Fruit fly (Drosophila melanogaster) whole organism, embryonic: Measurements from ENCODE around the gene CG11634.

Experiments used
- Abd-B ChIP-seq: fragments of 200-800 bp; sonication (Bioruptor generic); optimal IDR thresholded peaks from 2 replicates; lab custom pipeline; 2018; ENCODE audit warnings: missing biosample characterization, mild to moderate bottlenecking, missing genetic modification characterization, moderate library complexity
- Aef1 ChIP-seq: fragments of 200-800 bp; sonication (Bioruptor generic); IDR thresholded peaks from 3 replicates; pipeline ENCODE4 v1.3.6; 2022; ENCODE audit warnings: missing biosample characterization, missing genetic modification characterization
- B-H1 ChIP-seq: fragments of 200-800 bp; sonication (Bioruptor generic); IDR thresholded peaks from 3 replicates; pipeline ENCODE4 v1.3.6; 2022; ENCODE audit warnings: missing biosample characterization, missing genetic modification characterization
- CG12236 ChIP-seq: fragments of 200-800 bp; sonication (Bioruptor generic); optimal IDR thresholded peaks from 2 replicates; lab custom pipeline; 2016; ENCODE audit warnings: missing biosample characterization, missing genetic modification characterization
- CG12769 ChIP-seq: fragments of 200-800 bp; sonication (Bioruptor generic); optimal IDR thresholded peaks from 2 replicates; lab custom pipeline; 2019; ENCODE audit warnings: missing biosample characterization, mild to moderate bottlenecking, missing genetic modification characterization, moderate library complexity
- CG14710 ChIP-seq: fragments of 200-800 bp; sonication (Bioruptor generic); optimal IDR thresholded peaks from 3 replicates; lab custom pipeline; 2019; ENCODE audit warnings: missing biosample characterization, mild to moderate bottlenecking, missing genetic modification characterization, moderate library complexity
- CG14965 ChIP-seq: fragments of 200-800 bp; sonication (Bioruptor generic); optimal IDR thresholded peaks from 2 replicates; lab custom pipeline; 2016; ENCODE audit warnings: missing biosample characterization, missing genetic modification characterization, borderline replicate concordance
- CG15514 ChIP-seq: fragments of 200-800 bp; sonication (Bioruptor generic); optimal IDR thresholded peaks from 3 replicates; lab custom pipeline; 2017; ENCODE audit warnings: missing biosample characterization, missing genetic modification characterization, mild to moderate bottlenecking, moderate library complexity, missing genetic modification reagents
- CG1603 ChIP-seq: fragments of 200-800 bp; sonication (Bioruptor generic); optimal IDR thresholded peaks from 2 replicates; lab custom pipeline; 2019; ENCODE audit warnings: missing biosample characterization, mild to moderate bottlenecking, missing genetic modification characterization, moderate library complexity
- CG16813 ChIP-seq: fragments of 200-800 bp; sonication (Bioruptor generic); IDR thresholded peaks from 3 replicates; pipeline ENCODE4 v1.3.6; 2022; ENCODE audit warnings: missing biosample characterization, missing genetic modification characterization; ENCODE audit not compliant: partially characterized antibody
- CG17328 ChIP-seq: fragments of 200-800 bp; sonication (Bioruptor generic); IDR thresholded peaks from 2 replicates; pipeline ENCODE4 v1.3.6; 2022; ENCODE audit warnings: missing biosample characterization, missing genetic modification characterization
- CG18476 ChIP-seq: fragments of 200-800 bp; sonication (Bioruptor generic); optimal IDR thresholded peaks from 2 replicates; lab custom pipeline; 2016; ENCODE audit warnings: missing biosample characterization, mild to moderate bottlenecking, missing genetic modification characterization
- CG2116 ChIP-seq: fragments of 200-800 bp; sonication (Bioruptor generic); optimal IDR thresholded peaks from 3 replicates; lab custom pipeline; 2018; ENCODE audit warnings: missing biosample characterization, mild to moderate bottlenecking, missing genetic modification characterization
- CG2199 ChIP-seq: fragments of 200-800 bp; sonication (Bioruptor generic); IDR thresholded peaks from 3 replicates; pipeline ENCODE4 v1.3.6; 2022; ENCODE audit warnings: missing biosample characterization, missing genetic modification characterization
- CG2678 ChIP-seq: fragments of 200-800 bp; sonication (Bioruptor generic); optimal IDR thresholded peaks from 3 replicates; lab custom pipeline; 2019; ENCODE audit warnings: missing biosample characterization, mild to moderate bottlenecking, missing genetic modification characterization, moderate library complexity
- CG34224 ChIP-seq: fragments of 200-800 bp; sonication (Bioruptor generic); IDR thresholded peaks from 3 replicates; pipeline ENCODE4 v1.3.6; 2022; ENCODE audit warnings: missing biosample characterization, missing genetic modification characterization; ENCODE audit not compliant: partially characterized antibody
- CG3995 ChIP-seq: fragments of 200-800 bp; sonication (Bioruptor generic); optimal IDR thresholded peaks from 3 replicates; lab custom pipeline; 2016; ENCODE audit warnings: missing biosample characterization, missing genetic modification characterization
- CG4360 ChIP-seq: fragments of 200-800 bp; sonication (Bioruptor generic); IDR thresholded peaks from 2 replicates; pipeline ENCODE4 v1.3.6; 2022; ENCODE audit warnings: missing biosample characterization, missing genetic modification characterization
- CG9609 ChIP-seq: fragments of 200-800 bp; sonication (Bioruptor generic); optimal IDR thresholded peaks from 3 replicates; lab custom pipeline; 2016; ENCODE audit warnings: missing biosample characterization, missing genetic modification characterization
- CTCF ChIP-seq: fragments of 200-800 bp; sonication (Bioruptor generic); optimal IDR thresholded peaks from 2 replicates; lab custom pipeline; 2017; ENCODE audit warnings: missing biosample characterization, mild to moderate bottlenecking, missing genetic modification characterization, moderate library complexity
- CrebB ChIP-seq: fragments of 200-800 bp; sonication (Bioruptor generic); optimal IDR thresholded peaks from 3 replicates; lab custom pipeline; 2018; ENCODE audit warnings: missing biosample characterization, mild to moderate bottlenecking, missing genetic modification characterization
- Dref ChIP-seq: fragments of 200-800 bp; sonication (Bioruptor generic); IDR thresholded peaks from 2 replicates; pipeline ENCODE4 v1.3.6; 2022; ENCODE audit warnings: missing biosample characterization, missing genetic modification characterization
- Fer1 ChIP-seq: fragments of 200-800 bp; sonication (Bioruptor generic); optimal IDR thresholded peaks from 2 replicates; lab custom pipeline; 2017; ENCODE audit warnings: missing biosample characterization, mild to moderate bottlenecking, missing genetic modification characterization
- Fer2 ChIP-seq: fragments of 200-800 bp; sonication (Bioruptor generic); optimal IDR thresholded peaks from 2 replicates; lab custom pipeline; 2018; ENCODE audit warnings: missing biosample characterization, mild to moderate bottlenecking, missing genetic modification characterization, moderate library complexity
- NC2α ChIP-seq: fragments of 200-800 bp; sonication (Bioruptor generic); optimal IDR thresholded peaks from 2 replicates; lab custom pipeline; 2016; ENCODE audit warnings: missing biosample characterization, missing genetic modification characterization
- Pdp1 ChIP-seq, 2 experiments: fragments of 200-800 bp; sonication (Bioruptor generic); optimal IDR thresholded peaks; 3 replicates each; lab custom pipeline; 2016; ENCODE audit warnings: missing biosample characterization in 2 of 2, missing genetic modification characterization in 2 of 2, mild to moderate bottlenecking in 1 of 2, moderate library complexity in 1 of 2
- Rfx ChIP-seq: fragments of 200-800 bp; sonication (Bioruptor generic); IDR thresholded peaks from 2 replicates; pipeline ENCODE4 v1.3.6; 2022; ENCODE audit warnings: missing biosample characterization, missing genetic modification characterization
- Sin3A ChIP-seq: fragments of >200 bp; optimal IDR thresholded peaks from 2 replicates; lab custom pipeline; 2018
- Sry-β ChIP-seq: fragments of 200-800 bp; sonication (Bioruptor generic); optimal IDR thresholded peaks from 2 replicates; lab custom pipeline; 2018; ENCODE audit warnings: missing biosample characterization, mild to moderate bottlenecking, missing genetic modification characterization, moderate library complexity
- Taf1 ChIP-seq: fragments of 200-800 bp; sonication (Bioruptor generic); IDR thresholded peaks from 2 replicates; pipeline ENCODE4 v1.3.6; 2022; ENCODE audit warnings: missing biosample characterization, missing genetic modification characterization
- amos ChIP-seq: fragments of 200-800 bp; sonication (Bioruptor generic); IDR thresholded peaks from 2 replicates; pipeline ENCODE4 v1.3.6; 2022; ENCODE audit warnings: missing biosample characterization, missing genetic modification characterization; ENCODE audit not compliant: partially characterized antibody
- ash1 ChIP-seq: fragments of 200-800 bp; sonication (Bioruptor generic); optimal IDR thresholded peaks from 2 replicates; lab custom pipeline; 2018; ENCODE audit warnings: missing biosample characterization, mild to moderate bottlenecking, missing genetic modification characterization
- crc ChIP-seq: fragments of 200-800 bp; sonication (Bioruptor generic); optimal IDR thresholded peaks from 2 replicates; lab custom pipeline; 2016; ENCODE audit warnings: missing biosample characterization, missing genetic modification characterization
- eve ChIP-seq, 2 experiments: fragments of >200 bp; optimal IDR thresholded peaks; 2 replicates each; lab custom pipeline; 2017; ENCODE audit warnings: missing biosample characterization in 2 of 2, missing genetic modification characterization in 2 of 2
- fd3F ChIP-seq: fragments of 200-800 bp; sonication (Bioruptor generic); optimal IDR thresholded peaks from 2 replicates; lab custom pipeline; 2018; ENCODE audit warnings: missing biosample characterization, mild to moderate bottlenecking, missing genetic modification characterization, moderate library complexity
- gro ChIP-seq: fragments of 200-800 bp; sonication (Bioruptor generic); optimal IDR thresholded peaks from 2 replicates; lab custom pipeline; 2016; ENCODE audit warnings: missing biosample characterization, missing genetic modification characterization
- jing ChIP-seq: fragments of 200-800 bp; sonication (Bioruptor generic); optimal IDR thresholded peaks from 2 replicates; lab custom pipeline; 2018; ENCODE audit warnings: missing biosample characterization, mild to moderate bottlenecking, missing genetic modification characterization
- nerfin-2 ChIP-seq: fragments of 200-800 bp; sonication (Bioruptor generic); IDR thresholded peaks from 2 replicates; pipeline ENCODE4 v1.3.6; 2022; ENCODE audit warnings: missing biosample characterization, missing genetic modification characterization; ENCODE audit not compliant: partially characterized antibody
- org-1 ChIP-seq: fragments of 200-800 bp; sonication (Bioruptor generic); optimal IDR thresholded peaks from 2 replicates; lab custom pipeline; 2017; ENCODE audit warnings: missing biosample characterization, missing genetic modification characterization
- sna ChIP-seq: fragments of 200-800 bp; sonication (Bioruptor generic); IDR thresholded peaks from 2 replicates; pipeline ENCODE4 v1.3.6; 2022; ENCODE audit warnings: missing biosample characterization, missing genetic modification characterization; ENCODE audit not compliant: partially characterized antibody
- sob ChIP-seq: fragments of 200-800 bp; sonication (Bioruptor generic); IDR thresholded peaks from 2 replicates; pipeline ENCODE4 v1.3.6; 2022; ENCODE audit warnings: missing biosample characterization, missing genetic modification characterization
- stwl ChIP-seq: fragments of 200-800 bp; sonication (Bioruptor generic); optimal IDR thresholded peaks from 3 replicates; lab custom pipeline; 2018; ENCODE audit warnings: missing biosample characterization, mild to moderate bottlenecking, missing genetic modification characterization, moderate library complexity
- twi ChIP-seq: fragments of 200-800 bp; optimal IDR thresholded peaks from 2 replicates; lab custom pipeline; 2019; ENCODE audit warnings: missing biosample characterization, mild to moderate bottlenecking, missing genetic modification characterization, moderate library complexity

Gene CG11634

DNA sequence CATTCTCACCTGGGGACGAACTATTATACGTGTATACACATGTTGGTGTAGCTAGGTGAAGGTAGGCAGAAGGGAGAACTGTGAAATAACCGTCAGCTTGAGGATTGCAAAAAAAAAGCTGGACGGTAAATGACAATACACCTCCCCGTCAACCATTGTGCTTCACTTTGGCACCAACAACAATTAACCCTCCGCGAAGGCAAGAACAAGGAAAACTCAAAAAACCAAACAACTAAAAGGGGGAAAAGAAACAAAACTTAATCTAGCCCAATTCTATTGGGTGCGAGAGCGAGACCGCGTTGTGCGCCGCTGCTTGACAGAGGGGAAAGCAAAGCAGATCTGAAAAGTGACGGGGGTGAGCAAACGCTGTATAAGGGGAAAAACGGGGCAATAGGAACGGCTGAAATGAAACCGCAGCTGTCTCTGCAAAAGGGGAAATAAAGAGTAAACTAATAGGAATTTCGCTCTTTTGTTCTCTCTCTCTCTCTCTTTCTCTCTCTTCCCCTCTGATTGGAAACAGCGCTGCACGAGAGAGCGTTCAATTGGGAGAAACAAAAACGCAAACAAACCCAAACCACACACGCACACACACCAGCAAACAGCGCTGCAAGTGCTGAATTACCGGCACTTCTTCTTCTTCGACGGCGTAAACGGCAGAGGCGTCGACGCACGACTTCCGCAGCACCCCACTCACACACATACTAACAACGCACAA, 16.9 kb upstream of the CG11634 start (continued):
- TF ChIP-seq Sin3A (lab: Kevin White, UChicago) (no peak), Taf1 (GFP tag; lab: Robert Waterston, UW) (no peak), Fer1 (GFP tag; lab: Kevin White, UChicago) (no peak), CG2116 (GFP tag; lab: Kevin White, UChicago) (no peak), Sry-β (no peak), sob (peak; percentile 27; the same call in 1 of the 2 replicates), Dref (GFP tag; lab: Robert Waterston, UW) (no peak), jing (GFP tag; lab: Kevin White, UChicago) (peak; percentile 21), fd3F (no peak), gro (GFP tag; lab: Kevin White, UChicago) (peak; percentile 2), CG14710 (no peak), CrebB (no peak), eve (GFP tag; optimal IDR thresholded peaks at IDR 0.05; lab: Kevin White, UChicago) (no peak), Aef1 (peak; percentile 26; the same call in 1 of the 3 replicates), CG9609 (GFP tag; lab: Kevin White, UChicago) (no peak), Pdp1 (GFP tag; optimal IDR thresholded peaks at IDR 0.05; lab: Kevin White, UChicago) (no peak), ash1 (GFP tag; lab: Kevin White, UChicago) (peak; percentile 76), CG17328 (GFP tag; lab: Robert Waterston, UW) (no peak)
- TF ChIP-seq, all 482 proteins: peak for 70

- no peak for TF ChIP-seq CG1603
- TF ChIP-seq Fer2 (tag; lab: Kevin White, UChicago) = no peak
- no peak for TF ChIP-seq Rfx (GFP tag; lab: Robert Waterston, UW)
- TF ChIP-seq B-H1 (GFP tag; lab: Robert Waterston, UW) = no peak
- TF ChIP-seq NC2α (GFP tag; lab: Kevin White, UChicago) = no peak
- TF ChIP-seq Abd-B = no peak
- no peak for TF ChIP-seq CG12236 (GFP tag; lab: Kevin White, UChicago)
- TF ChIP-seq sna = no peak
- no peak for TF ChIP-seq crc (GFP tag; lab: Kevin White, UChicago)
- TF ChIP-seq CG2678 (tag; lab: Kevin White, UChicago) = no peak
- TF ChIP-seq amos (GFP tag; lab: Robert Waterston, UW) = no peak
- no peak for TF ChIP-seq CG12769 (tag; lab: Kevin White, UChicago)
- no peak for TF ChIP-seq CG34224 (GFP tag; lab: Robert Waterston, UW)
- TF ChIP-seq twi (tag; lab: Kevin White, UChicago) = no peak
- TF ChIP-seq org-1 (GFP tag; lab: Kevin White, UChicago) = no peak
These were observed 13.4 kb upstream of the CG11634 start, which contains the start of gene CG1421 for dm6 chr2L:21902693-21903092. Gene CG1421, plus strand, starts transcription at chr2L:21902993.

DNA sequence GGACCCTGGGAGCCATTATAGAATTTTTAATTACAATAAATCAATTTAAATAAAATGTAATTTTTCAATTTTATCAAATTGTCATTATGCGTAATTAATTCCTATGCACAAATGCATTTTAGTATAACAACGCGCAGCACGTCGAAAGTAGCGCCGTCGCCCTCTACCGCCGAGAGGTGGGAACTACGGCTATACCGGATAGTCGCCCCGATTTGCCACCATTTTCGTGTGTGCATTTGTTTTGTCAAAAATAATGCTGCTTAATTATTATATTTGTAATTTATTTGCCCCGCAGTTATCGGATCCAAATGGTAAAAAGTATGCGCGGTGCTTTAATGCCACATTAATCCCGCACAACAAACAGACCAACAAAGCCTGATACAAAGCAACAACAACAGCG, 11.9 kb upstream of the CG11634 start:
- 0 out of 3 replicates have a peak, but pooled peaks have one; percentile 63 for TF ChIP-seq CG2199 (GFP tag; lab: Robert Waterston, UW)
- no peak for TF ChIP-seq CG3995
- TF ChIP-seq CG14965 (GFP tag; lab: Kevin White, UChicago) = peak; percentile 11
- TF ChIP-seq CG15514 (GFP tag; lab: Kevin White, UChicago) = no peak
- TF ChIP-seq CG4360 (GFP tag; lab: Robert Waterston, UW) = peak; percentile 32; the same call in 1 of the 2 replicates
- 0 out of 2 replicates have a peak, but pooled peaks have one; percentile 12 for TF ChIP-seq nerfin-2
- TF ChIP-seq stwl (tag; lab: Kevin White, UChicago) = peak; percentile 36
- no peak for TF ChIP-seq CG16813 (GFP tag; lab: Robert Waterston, UW)
- no peak for TF ChIP-seq CG18476 (GFP tag; lab: Kevin White, UChicago)
- peak; percentile 85 for TF ChIP-seq CTCF
